Fruit fly (Drosophila melanogaster): ENCODE data around the gene CG42446.

DNA sequence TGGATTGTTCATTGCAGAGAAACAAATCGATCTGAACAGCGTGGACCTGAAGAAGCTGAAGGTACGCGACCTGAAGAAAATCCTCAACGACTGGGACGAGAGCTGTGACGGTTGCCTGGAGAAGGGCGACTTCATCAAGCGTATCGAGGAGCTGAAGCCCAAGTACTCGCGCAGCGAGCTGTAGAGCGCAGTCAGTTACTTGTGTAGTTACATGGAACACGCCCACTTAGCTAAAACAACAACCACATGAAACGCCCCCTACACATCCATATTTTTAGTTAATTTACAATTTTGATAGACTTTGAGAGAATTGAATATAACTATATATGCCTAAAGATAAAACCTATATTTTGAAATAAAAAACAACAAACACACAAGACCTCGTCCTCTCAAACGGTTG is 9.5 kb downstream of the CG42446 start:
- TF ChIP-seq Dll (GFP tag; IDR thresholded peaks at IDR 0.05; ENCODE audit: partially characterized antibody) (no peak), tx (GFP tag; optimal IDR thresholded peaks at IDR 0.05) (no peak), CG17385 (GFP tag; optimal IDR thresholded peaks at IDR 0.05) (no peak), Mrtf (GFP tag; IDR thresholded peaks at IDR 0.05) (no peak), CG14667 (GFP tag; IDR thresholded peaks at IDR 0.05) (no peak), Hmx (GFP tag; optimal IDR thresholded peaks at IDR 0.05) (no peak), NC2α (GFP tag; optimal IDR thresholded peaks at IDR 0.05) (no peak), klu (GFP tag; IDR thresholded peaks at IDR 0.05) (no peak), Dek (tag; optimal IDR thresholded peaks at IDR 0.05) (no peak), Spps (tag; optimal IDR thresholded peaks at IDR 0.05) (no peak), tap (tag; optimal IDR thresholded peaks at IDR 0.05) (no peak), ttk (GFP tag; IDR thresholded peaks at IDR 0.05) (no peak), CG1647 (GFP tag; optimal IDR thresholded peaks at IDR 0.05) (no peak), CG16863 (GFP tag; optimal IDR thresholded peaks at IDR 0.05) (no peak)
